Worm (Caenorhabditis elegans) whole organism, mixed stage, embryonic: ENCODE measurements around the gene F40E12.1.

Experiments used
- M03D4.4 ChIP-seq: sonication (generic microtip); optimal IDR thresholded peaks from 2 replicates; lab custom pipeline; 2017; ENCODE audit warnings: mild to moderate bottlenecking, missing genetic modification characterization, missing compliant biosample characterization
- bed-3 ChIP-seq: fragments of 200-800 bp; sonication (Bioruptor generic); optimal IDR thresholded peaks from 3 replicates; lab custom pipeline; 2018; ENCODE audit warnings: mild to moderate bottlenecking, missing genetic modification characterization, moderate library complexity, missing compliant biosample characterization
- ceh-39 ChIP-seq: fragments of 150-350 bp; optimal IDR thresholded peaks from 2 replicates; lab custom pipeline; 2014; ENCODE audit warnings: missing biosample characterization, missing genetic modification characterization
- ceh-83 ChIP-seq: fragments of 200-800 bp; sonication (Bioruptor generic); optimal IDR thresholded peaks from 2 replicates; lab custom pipeline; 2018; ENCODE audit warnings: mild to moderate bottlenecking, missing genetic modification characterization, missing compliant biosample characterization
- ces-1 ChIP-seq: fragments of 150-350 bp; optimal IDR thresholded peaks from 2 replicates; lab custom pipeline; 2014; ENCODE audit warnings: missing biosample characterization, missing genetic modification reagents, missing genetic modification characterization
- cnd-1 ChIP-seq: fragments of 200-800 bp; sonication (Bioruptor generic); optimal IDR thresholded peaks from 2 replicates; lab custom pipeline; 2018; ENCODE audit warnings: mild to moderate bottlenecking, missing genetic modification characterization, missing compliant biosample characterization
- drap-1 ChIP-seq: fragments of 200-800 bp; sonication (Bioruptor generic); optimal IDR thresholded peaks from 3 replicates; lab custom pipeline; 2018; ENCODE audit warnings: mild to moderate bottlenecking, missing genetic modification characterization, missing compliant biosample characterization
- elt-1 ChIP-seq: sonication (generic microtip); optimal IDR thresholded peaks from 2 replicates; lab custom pipeline; 2017; ENCODE audit warnings: missing genetic modification characterization, mild to moderate bottlenecking, missing compliant biosample characterization, antibody characterized with exemption, moderate library complexity, borderline replicate concordance; ENCODE audit not compliant: insufficient read depth
- ham-2 ChIP-seq: fragments of 200-800 bp; sonication (Bioruptor generic); optimal IDR thresholded peaks from 2 replicates; lab custom pipeline; 2018; ENCODE audit warnings: mild to moderate bottlenecking, missing genetic modification characterization, missing compliant biosample characterization
- hlh-1 ChIP-seq: fragments of 150-350 bp; optimal IDR thresholded peaks from 2 replicates; lab custom pipeline; 2014; ENCODE audit warnings: missing biosample characterization, missing genetic modification reagents, missing genetic modification characterization
- lin-13 ChIP-seq: fragments of 150-350 bp; optimal IDR thresholded peaks from 2 replicates; lab custom pipeline; 2014; ENCODE audit warnings: missing biosample characterization, missing genetic modification characterization
- lin-32 ChIP-seq: fragments of 200-800 bp; sonication (Bioruptor generic); optimal IDR thresholded peaks from 2 replicates; lab custom pipeline; 2018; ENCODE audit warnings: mild to moderate bottlenecking, missing genetic modification characterization, missing compliant biosample characterization
- lsy-2 ChIP-seq: fragments of 150-350 bp; optimal IDR thresholded peaks from 2 replicates; lab custom pipeline; 2014; ENCODE audit warnings: missing biosample characterization, missing genetic modification characterization
- mab-5 ChIP-seq: fragments of 150-350 bp; optimal IDR thresholded peaks from 2 replicates; lab custom pipeline; 2014; ENCODE audit warnings: missing biosample characterization, missing genetic modification characterization
- mep-1 ChIP-seq: fragments of 150-350 bp; optimal IDR thresholded peaks from 2 replicates; lab custom pipeline; 2017; ENCODE audit warnings: missing biosample characterization, missing genetic modification reagents, missing genetic modification characterization, inconsistent platforms
- nhr-12 ChIP-seq: fragments of 150-350 bp; optimal IDR thresholded peaks from 2 replicates; lab custom pipeline; 2014; ENCODE audit warnings: missing biosample characterization, missing genetic modification characterization
- nhr-237 ChIP-seq: fragments of 150-350 bp; optimal IDR thresholded peaks from 2 replicates; lab custom pipeline; 2014; ENCODE audit warnings: missing biosample characterization, missing genetic modification characterization
- sem-2 ChIP-seq: fragments of 200-800 bp; sonication (Bioruptor generic); optimal IDR thresholded peaks from 2 replicates; lab custom pipeline; 2018; ENCODE audit warnings: mild to moderate bottlenecking, missing genetic modification characterization, missing compliant biosample characterization
- snpc-4 ChIP-seq: fragments of 150-350 bp; optimal IDR thresholded peaks from 2 replicates; lab custom pipeline; 2014; ENCODE audit warnings: missing biosample characterization, missing genetic modification characterization
- sptf-1 ChIP-seq: sonication (generic microtip); optimal IDR thresholded peaks from 2 replicates; lab custom pipeline; 2017; ENCODE audit warnings: mild to moderate bottlenecking, missing genetic modification characterization, moderate library complexity, missing compliant biosample characterization
- tbx-8 ChIP-seq: fragments of 200-800 bp; sonication (Bioruptor generic); optimal IDR thresholded peaks from 2 replicates; lab custom pipeline; 2018; ENCODE audit warnings: mild to moderate bottlenecking, missing genetic modification characterization, moderate library complexity, missing compliant biosample characterization
- unc-120 ChIP-seq: sonication (generic microtip); optimal IDR thresholded peaks from 2 replicates; lab custom pipeline; 2017; ENCODE audit warnings: missing genetic modification characterization, missing compliant biosample characterization; ENCODE audit not compliant: poor library complexity, severe bottlenecking
- unc-39 ChIP-seq: fragments of 150-350 bp; optimal IDR thresholded peaks from 2 replicates; lab custom pipeline; 2014; ENCODE audit warnings: missing biosample characterization, missing genetic modification characterization
- unc-62 ChIP-seq: fragments of 150-350 bp; optimal IDR thresholded peaks from 2 replicates; lab custom pipeline; 2014; ENCODE audit warnings: missing biosample characterization, missing genetic modification reagents, missing genetic modification characterization
- zip-8 ChIP-seq: fragments of 150-350 bp; optimal IDR thresholded peaks from 2 replicates; lab custom pipeline; 2014; ENCODE audit warnings: missing biosample characterization, missing genetic modification characterization
- ztf-11 ChIP-seq: fragments of 150-350 bp; optimal IDR thresholded peaks from 2 replicates; lab custom pipeline; 2014; ENCODE audit warnings: missing biosample characterization, missing genetic modification characterization

Gene F40E12.1

ce11 chrII:3617512-3617911 is at the start of gene F40E12.1:
Gene F40E12.1 (plus strand): TSS chrII:3617812.
- no peak for TF ChIP-seq snpc-4 (tag; lab: Kevin White, UChicago)

- no peak for TF ChIP-seq unc-120 (tag; lab: Kevin White, UChicago)
- TF ChIP-seq elt-1 (tag; lab: Kevin White, UChicago) = no peak
Observed at ce11 chrII:3569118-3569517, 48.5 kb upstream of the F40E12.1 start, which contains the start of gene clec-127. Gene clec-127 (minus strand): TSS chrII:3569218.

- TF ChIP-seq ztf-11 (tag; lab: Kevin White, UChicago) = no peak
- TF ChIP-seq, all 35 proteins: peak for 0
Observed at ce11 chrII:3570927-3571538, 46.6 kb upstream of the F40E12.1 start, which contains the start of the genes clec-128 and clec-129. Gene clec-128 (minus strand): TSS chrII:3571027. Gene clec-129 (plus strand): TSS chrII:3571488.

- TF ChIP-seq ham-2 (GFP tag; lab: Kevin White, UChicago) (no peak), lsy-2 (no peak), mep-1 (tag; lab: Kevin White, UChicago) (no peak), M03D4.4 (tag; lab: Kevin White, UChicago) (no peak), lin-32 (GFP tag; lab: Kevin White, UChicago) (no peak), ces-1 (GFP tag; lab: Kevin White, UChicago) (no peak)
- TF ChIP-seq, all 35 proteins: peak for 0
Observed at ce11 chrII:3573255-3573654, 44.4 kb upstream of the F40E12.1 start, which contains the start of gene clec-130. Gene clec-130 (plus strand): TSS chrII:3573555.

- no peak for TF ChIP-seq drap-1 (GFP tag; lab: Kevin White, UChicago)
- TF ChIP-seq M03D4.4 (tag; lab: Kevin White, UChicago) = no peak
- no peak for TF ChIP-seq tbx-8 (GFP tag; lab: Kevin White, UChicago)
- no peak for TF ChIP-seq ceh-83 (GFP tag; lab: Kevin White, UChicago)
- TF ChIP-seq elt-1 (tag; lab: Kevin White, UChicago) = no peak
- TF ChIP-seq hlh-1 (tag; lab: Kevin White, UChicago) = no peak
- no peak for TF ChIP-seq cnd-1
- TF ChIP-seq mab-5 (tag; lab: Kevin White, UChicago) = no peak
- no peak for TF ChIP-seq lin-13 (tag; lab: Kevin White, UChicago)
- TF ChIP-seq unc-39 (tag; lab: Kevin White, UChicago) = no peak
Observed at ce11 chrII:3576742-3577141, 40.9 kb upstream of the F40E12.1 start, which contains the start of gene clec-132. Gene clec-132 (plus strand): TSS chrII:3577042.

- TF ChIP-seq unc-120 (tag; lab: Kevin White, UChicago) = no peak
- no peak for TF ChIP-seq ceh-39
- TF ChIP-seq unc-62 = no peak
- no peak for TF ChIP-seq ham-2 (GFP tag; lab: Kevin White, UChicago)
- no peak for TF ChIP-seq sptf-1 (tag; lab: Kevin White, UChicago)
- no peak for TF ChIP-seq zip-8 (tag; lab: Kevin White, UChicago)
- no peak for TF ChIP-seq mab-5 (tag; lab: Kevin White, UChicago)
- TF ChIP-seq lin-32 (GFP tag; lab: Kevin White, UChicago) = no peak
- TF ChIP-seq lsy-2 = no peak
- TF ChIP-seq sem-2 (GFP tag; lab: Kevin White, UChicago) = no peak
- TF ChIP-seq drap-1 (GFP tag; lab: Kevin White, UChicago) = no peak
- no peak for TF ChIP-seq elt-1 (tag; lab: Kevin White, UChicago)
- no peak for TF ChIP-seq nhr-237 (tag; lab: Kevin White, UChicago)
- no peak for TF ChIP-seq nhr-12 (tag; lab: Kevin White, UChicago)
- no peak for TF ChIP-seq bed-3 (GFP tag; lab: Kevin White, UChicago)
- TF ChIP-seq ztf-11 (tag; lab: Kevin White, UChicago) = no peak
- TF ChIP-seq unc-39 (tag; lab: Kevin White, UChicago) = no peak
- TF ChIP-seq M03D4.4 (tag; lab: Kevin White, UChicago) = no peak
- no peak for TF ChIP-seq lin-13 (tag; lab: Kevin White, UChicago)
- TF ChIP-seq, all 35 proteins: peak for 0
Observed at ce11 chrII:3578121-3578520, 39.5 kb upstream of the F40E12.1 start, which contains the start of gene clec-133. Gene clec-133 (plus strand): TSS chrII:3578421.
